Fruit fly (Drosophila melanogaster) whole organism, embryonic: Measurements from ENCODE around the gene CG31661.

Experiments
- Abd-B ChIP-seq: fragments of 200-800 bp; sonication (Bioruptor generic); optimal IDR thresholded peaks from 2 replicates; lab custom pipeline; 2018; ENCODE audit warnings: missing biosample characterization, mild to moderate bottlenecking, missing genetic modification characterization, moderate library complexity
- BEAF-32 ChIP-seq: fragments of 200-800 bp; sonication (Bioruptor generic); optimal IDR thresholded peaks from 3 replicates; lab custom pipeline; 2017; ENCODE audit warnings: missing biosample characterization, missing genetic modification characterization, mild to moderate bottlenecking, moderate library complexity, missing genetic modification reagents
- CG10267 ChIP-seq: fragments of 200-800 bp; sonication (Bioruptor generic); optimal IDR thresholded peaks from 2 replicates; lab custom pipeline; 2018; ENCODE audit warnings: missing biosample characterization, mild to moderate bottlenecking, missing genetic modification characterization, moderate library complexity
- CG10274 ChIP-seq: fragments of 200-800 bp; sonication (Bioruptor generic); optimal IDR thresholded peaks from 3 replicates; lab custom pipeline; 2017; ENCODE audit warnings: missing biosample characterization, mild to moderate bottlenecking, missing genetic modification characterization
- CG10959 ChIP-seq: fragments of 200-800 bp; sonication (Bioruptor generic); IDR thresholded peaks from 2 replicates; pipeline ENCODE4 v1.3.6; 2022; ENCODE audit warnings: missing biosample characterization, missing genetic modification characterization
- CG10979 ChIP-seq: fragments of 200-800 bp; sonication (Bioruptor generic); optimal IDR thresholded peaks from 2 replicates; lab custom pipeline; 2018; ENCODE audit warnings: missing biosample characterization, mild to moderate bottlenecking, missing genetic modification characterization, moderate library complexity
- CG12391 ChIP-seq: fragments of 200-800 bp; sonication (Bioruptor generic); optimal IDR thresholded peaks from 3 replicates; lab custom pipeline; 2018; ENCODE audit warnings: missing biosample characterization, mild to moderate bottlenecking, missing genetic modification characterization, moderate library complexity
- CG13287 ChIP-seq: fragments of 200-800 bp; sonication (Bioruptor generic); IDR thresholded peaks from 2 replicates; pipeline ENCODE4 v1.3.6; 2022; ENCODE audit warnings: missing biosample characterization, missing genetic modification characterization; ENCODE audit not compliant: partially characterized antibody
- CG1647 ChIP-seq: fragments of 200-800 bp; sonication (Bioruptor generic); optimal IDR thresholded peaks from 3 replicates; lab custom pipeline; 2016; ENCODE audit warnings: missing biosample characterization, missing genetic modification characterization
- CG16815 ChIP-seq: fragments of 200-800 bp; sonication (Bioruptor generic); optimal IDR thresholded peaks from 3 replicates; lab custom pipeline; 2017; ENCODE audit warnings: missing biosample characterization, mild to moderate bottlenecking, missing genetic modification characterization
- CG18011 ChIP-seq: fragments of 200-800 bp; sonication (Bioruptor generic); optimal IDR thresholded peaks from 2 replicates; lab custom pipeline; 2017; ENCODE audit warnings: missing biosample characterization, missing genetic modification characterization, mild to moderate bottlenecking, moderate library complexity, missing genotype
- CG2129 ChIP-seq: fragments of 200-800 bp; sonication (Bioruptor generic); IDR thresholded peaks from 2 replicates; pipeline ENCODE4 v1.3.6; 2022; ENCODE audit warnings: missing biosample characterization, missing genetic modification characterization; ENCODE audit not compliant: partially characterized antibody
- CG2678 ChIP-seq: fragments of 200-800 bp; sonication (Bioruptor generic); optimal IDR thresholded peaks from 3 replicates; lab custom pipeline; 2019; ENCODE audit warnings: missing biosample characterization, mild to moderate bottlenecking, missing genetic modification characterization, moderate library complexity
- CG3281 ChIP-seq: fragments of 200-800 bp; sonication (Bioruptor generic); optimal IDR thresholded peaks from 3 replicates; lab custom pipeline; 2017; ENCODE audit warnings: missing biosample characterization, mild to moderate bottlenecking, missing genetic modification characterization
- CG3995 ChIP-seq: fragments of 200-800 bp; sonication (Bioruptor generic); optimal IDR thresholded peaks from 3 replicates; lab custom pipeline; 2016; ENCODE audit warnings: missing biosample characterization, missing genetic modification characterization
- CG42726 ChIP-seq: fragments of 200-800 bp; sonication (Bioruptor generic); IDR thresholded peaks from 2 replicates; pipeline ENCODE4 v1.3.6; 2022; ENCODE audit warnings: missing biosample characterization, missing genetic modification characterization; ENCODE audit not compliant: partially characterized antibody
- CG4707 ChIP-seq: fragments of 200-800 bp; sonication (Bioruptor generic); optimal IDR thresholded peaks from 2 replicates; lab custom pipeline; 2018; ENCODE audit warnings: missing biosample characterization, mild to moderate bottlenecking, missing genetic modification characterization, moderate library complexity
- CG6272 ChIP-seq: fragments of 200-800 bp; sonication (Bioruptor generic); IDR thresholded peaks from 2 replicates; pipeline ENCODE4 v1.3.6; 2022; ENCODE audit warnings: missing biosample characterization, missing genetic modification characterization
- CG7786 ChIP-seq: fragments of 200-800 bp; sonication (Bioruptor generic); optimal IDR thresholded peaks from 2 replicates; lab custom pipeline; 2016; ENCODE audit warnings: missing biosample characterization, missing genetic modification characterization
- CG7928 ChIP-seq: fragments of 200-800 bp; sonication (Bioruptor generic); optimal IDR thresholded peaks from 2 replicates; lab custom pipeline; 2017; ENCODE audit warnings: missing biosample characterization, mild to moderate bottlenecking, missing genetic modification characterization
- CG7963 ChIP-seq: fragments of 200-800 bp; sonication (Bioruptor generic); IDR thresholded peaks from 3 replicates; pipeline ENCODE4 v1.3.6; 2022; ENCODE audit warnings: missing biosample characterization, missing genetic modification characterization; ENCODE audit not compliant: partially characterized antibody
- CG7987 ChIP-seq: fragments of 200-800 bp; sonication (Bioruptor generic); optimal IDR thresholded peaks from 2 replicates; lab custom pipeline; 2018; ENCODE audit warnings: missing biosample characterization, mild to moderate bottlenecking, missing genetic modification characterization, moderate library complexity
- CG8478 ChIP-seq: fragments of >200 bp; optimal IDR thresholded peaks from 2 replicates; lab custom pipeline; 2018
- D ChIP-seq, 2 experiments: fragments of 200-800 bp in 1 of 2; fragments of >200 bp in 1 of 2; sonication (Bioruptor generic) in 1 of 2; optimal IDR thresholded peaks; 2 replicates in 1 of 2; 3 replicates in 1 of 2; lab custom pipeline; 2017; ENCODE audit warnings: mild to moderate bottlenecking in 1 of 2, missing biosample characterization in 1 of 2, missing genetic modification characterization in 1 of 2, missing genetic modification reagents in 1 of 2
- Dll ChIP-seq: fragments of 200-800 bp; sonication (Bioruptor generic); IDR thresholded peaks from 4 replicates; pipeline ENCODE4 v1.3.6; 2022; ENCODE audit warnings: missing biosample characterization, missing genetic modification characterization; ENCODE audit not compliant: partially characterized antibody
- Dref ChIP-seq: fragments of 200-800 bp; sonication (Bioruptor generic); IDR thresholded peaks from 2 replicates; pipeline ENCODE4 v1.3.6; 2022; ENCODE audit warnings: missing biosample characterization, missing genetic modification characterization
- E2f2 ChIP-seq: fragments of 200-800 bp; sonication (Bioruptor generic); IDR thresholded peaks from 2 replicates; pipeline ENCODE4 v1.3.6; 2022; ENCODE audit warnings: missing biosample characterization, missing genetic modification characterization
- Elba2 ChIP-seq: fragments of 200-800 bp; sonication (Bioruptor generic); optimal IDR thresholded peaks from 3 replicates; lab custom pipeline; 2016; ENCODE audit warnings: missing biosample characterization, missing genetic modification characterization
- H2.0 ChIP-seq: fragments of 200-800 bp; sonication (Bioruptor generic); IDR thresholded peaks from 2 replicates; pipeline ENCODE4 v1.3.6; 2022; ENCODE audit warnings: missing biosample characterization, missing genetic modification characterization
- Hsf ChIP-seq: fragments of 200-800 bp; sonication (Bioruptor generic); optimal IDR thresholded peaks from 3 replicates; lab custom pipeline; 2016; ENCODE audit warnings: missing biosample characterization, missing genetic modification characterization
- Lhr ChIP-seq: fragments of 200-800 bp; sonication (Bioruptor generic); optimal IDR thresholded peaks from 3 replicates; lab custom pipeline; 2017; ENCODE audit warnings: mild to moderate bottlenecking, missing biosample characterization, missing genetic modification reagents, missing genetic modification characterization
- NC2β ChIP-seq: fragments of 200-800 bp; sonication (Bioruptor generic); optimal IDR thresholded peaks from 2 replicates; lab custom pipeline; 2016; ENCODE audit warnings: missing biosample characterization, missing genetic modification characterization
- Side ChIP-seq: fragments of 200-800 bp; sonication (Bioruptor generic); optimal IDR thresholded peaks from 2 replicates; lab custom pipeline; 2016; ENCODE audit warnings: missing biosample characterization, missing genetic modification characterization
- Sox102F ChIP-seq: fragments of 200-800 bp; sonication (Bioruptor generic); optimal IDR thresholded peaks from 2 replicates; lab custom pipeline; 2018; ENCODE audit warnings: missing biosample characterization, mild to moderate bottlenecking, missing genetic modification characterization, moderate library complexity
- ab ChIP-seq: fragments of 200-800 bp; sonication (Bioruptor generic); optimal IDR thresholded peaks from 2 replicates; lab custom pipeline; 2016; ENCODE audit warnings: missing biosample characterization, missing genetic modification characterization
- br ChIP-seq: fragments of >200 bp; optimal IDR thresholded peaks from 2 replicates; lab custom pipeline; 2017
- eve ChIP-seq, 2 experiments: fragments of >200 bp; optimal IDR thresholded peaks; 2 replicates each; lab custom pipeline; 2017; ENCODE audit warnings: missing biosample characterization in 2 of 2, missing genetic modification characterization in 2 of 2
- fd64A ChIP-seq: fragments of 200-800 bp; sonication (Bioruptor generic); optimal IDR thresholded peaks from 3 replicates; lab custom pipeline; 2018; ENCODE audit warnings: missing biosample characterization, mild to moderate bottlenecking, missing genetic modification characterization
- gce ChIP-seq: fragments of 200-800 bp; sonication (Bioruptor generic); IDR thresholded peaks from 3 replicates; pipeline ENCODE4 v1.3.6; 2022; ENCODE audit warnings: missing biosample characterization, missing genetic modification characterization
- gt ChIP-seq: fragments of 200-800 bp; sonication (Bioruptor generic); IDR thresholded peaks from 2 replicates; pipeline ENCODE4 v1.3.6; 2022; ENCODE audit warnings: missing biosample characterization, missing genetic modification characterization
- insv ChIP-seq, 2 experiments: fragments of 200-800 bp; sonication (Bioruptor generic); optimal IDR thresholded peaks; 3 replicates each; lab custom pipeline; 2016 to 2018; ENCODE audit warnings: missing biosample characterization in 2 of 2, missing genetic modification characterization in 2 of 2
- klu ChIP-seq: fragments of 200-800 bp; sonication (Bioruptor generic); IDR thresholded peaks from 2 replicates; pipeline ENCODE4 v1.3.6; 2022; ENCODE audit warnings: missing biosample characterization, missing genetic modification characterization
- onecut ChIP-seq: fragments of 200-800 bp; sonication (Bioruptor generic); IDR thresholded peaks from 2 replicates; pipeline ENCODE4 v1.3.6; 2022; ENCODE audit warnings: missing biosample characterization, missing genetic modification characterization
- p53 ChIP-seq: fragments of 200-800 bp; sonication (Bioruptor generic); optimal IDR thresholded peaks from 2 replicates; lab custom pipeline; 2016; ENCODE audit warnings: missing biosample characterization, missing genetic modification characterization
- peb ChIP-seq: fragments of 200-800 bp; sonication (Bioruptor generic); IDR thresholded peaks from 2 replicates; pipeline ENCODE4 v1.3.6; 2022; ENCODE audit warnings: missing biosample characterization, missing genetic modification characterization
- sisA ChIP-seq: fragments of 200-800 bp; sonication (Bioruptor generic); IDR thresholded peaks from 2 replicates; pipeline ENCODE4 v1.3.6; 2022; ENCODE audit warnings: missing biosample characterization, missing genetic modification characterization
- tll ChIP-seq, 2 experiments: fragments of 200-800 bp in 1 of 2; fragments of >200 bp in 1 of 2; sonication (Bioruptor generic) in 1 of 2; optimal IDR thresholded peaks; 2 replicates each; lab custom pipeline; 2017 to 2019; ENCODE audit warnings: missing biosample characterization in 2 of 2, missing genetic modification characterization in 2 of 2, mild to moderate bottlenecking in 1 of 2, moderate library complexity in 1 of 2
- twi ChIP-seq: fragments of 200-800 bp; optimal IDR thresholded peaks from 2 replicates; lab custom pipeline; 2019; ENCODE audit warnings: missing biosample characterization, mild to moderate bottlenecking, missing genetic modification characterization, moderate library complexity
- unc-4 ChIP-seq: fragments of 200-800 bp; sonication (Bioruptor generic); IDR thresholded peaks from 2 replicates; pipeline ENCODE4 v1.3.6; 2022; ENCODE audit warnings: missing biosample characterization, missing genetic modification characterization; ENCODE audit not compliant: partially characterized antibody
- wor ChIP-seq: fragments of 200-800 bp; sonication (Bioruptor generic); IDR thresholded peaks from 2 replicates; pipeline ENCODE4 v1.3.6; 2022; ENCODE audit warnings: missing biosample characterization, missing genetic modification characterization
- z ChIP-seq: fragments of 200-800 bp; sonication (Bioruptor generic); IDR thresholded peaks from 3 replicates; pipeline ENCODE4 v1.3.6; 2022; ENCODE audit warnings: missing biosample characterization, missing genetic modification characterization

The CG31661 gene

dm6 chr2L:1456305-1456704 is 40.7 kb upstream of the CG31661 start (continued):
- TF ChIP-seq wor, result peak; percentile 14; the same call in 1 of the 2 replicates
- TF ChIP-seq Dref, result no peak
- TF ChIP-seq CG1647, result no peak
- no peak for TF ChIP-seq CG2129
- TF ChIP-seq CG6272 (GFP tag; lab: Robert Waterston, UW), result peak; percentile 45
- TF ChIP-seq CG7928 (GFP tag; lab: Kevin White, UChicago), result no peak
- no peak for TF ChIP-seq ab (GFP tag; lab: Kevin White, UChicago)
- TF ChIP-seq CG16815 (GFP tag; lab: Kevin White, UChicago), result peak; percentile 61
- peak; percentile 85 for TF ChIP-seq CG10979 (tag; lab: Kevin White, UChicago)
- peak; percentile 55 for TF ChIP-seq CG2678 (tag; lab: Kevin White, UChicago)
- no peak for TF ChIP-seq CG3281 (GFP tag; lab: Kevin White, UChicago)
- TF ChIP-seq CG8478 (lab: Kevin White, UChicago), result no peak
- TF ChIP-seq tll (GFP tag; optimal IDR thresholded peaks at IDR 0.05; lab: Kevin White, UChicago), result no peak
- peak; percentile 82 for TF ChIP-seq twi (tag; lab: Kevin White, UChicago)
- TF ChIP-seq gce (GFP tag; lab: Robert Waterston, UW), result peak; percentile 58; the same call in 1 of the 3 replicates
- no peak for TF ChIP-seq CG13287 (GFP tag; lab: Robert Waterston, UW)
- no peak for TF ChIP-seq D (optimal IDR thresholded peaks at IDR 0.05; lab: Kevin White, UChicago)
- TF ChIP-seq D (GFP tag; optimal IDR thresholded peaks at IDR 0.05; lab: Kevin White, UChicago), result peak; percentile 79
- peak; percentile 56 for TF ChIP-seq onecut (GFP tag; lab: Robert Waterston, UW)
- TF ChIP-seq Abd-B, result peak; percentile 5
- TF ChIP-seq CG10959 (GFP tag; lab: Robert Waterston, UW), result peak; percentile 87
- TF ChIP-seq Side (GFP tag; lab: Kevin White, UChicago), result no peak
- TF ChIP-seq Dll, result no peak
- no peak for TF ChIP-seq NC2β
- no peak for TF ChIP-seq klu
- no peak for TF ChIP-seq p53
- no peak for TF ChIP-seq br
- no peak for TF ChIP-seq CG42726 (GFP tag; lab: Robert Waterston, UW)
- TF ChIP-seq Lhr (GFP tag; lab: Kevin White, UChicago), result no peak
- no peak; the same call in 1 of the 2 replicates for TF ChIP-seq sisA (GFP tag; lab: Robert Waterston, UW)
- TF ChIP-seq insv (GFP tag; optimal IDR thresholded peaks at IDR 0.05; lab: Kevin White, UChicago), result no peak
- no peak for TF ChIP-seq unc-4 (GFP tag; lab: Robert Waterston, UW)
- no peak for TF ChIP-seq CG18011 (GFP tag; lab: Kevin White, UChicago)
- peak; percentile 77 for TF ChIP-seq CG10267
- peak in 1 of 2 experiments; percentile 21 for TF ChIP-seq eve (GFP tag; optimal IDR thresholded peaks at IDR 0.05; lab: Kevin White, UChicago)
- TF ChIP-seq CG7786 (GFP tag; lab: Kevin White, UChicago), result no peak
- no peak for TF ChIP-seq BEAF-32
- TF ChIP-seq Sox102F (GFP tag; lab: Kevin White, UChicago), result peak; percentile 60
- no peak for TF ChIP-seq CG7987 (GFP tag; lab: Kevin White, UChicago)
- no peak for TF ChIP-seq E2f2 (GFP tag; lab: Robert Waterston, UW)
- TF ChIP-seq CG3995 (GFP tag; lab: Kevin White, UChicago), result no peak
- no peak for TF ChIP-seq fd64A
- TF ChIP-seq z (GFP tag; lab: Robert Waterston, UW), result no peak
- peak; percentile 45 for TF ChIP-seq H2.0 (GFP tag; lab: Robert Waterston, UW)
- TF ChIP-seq CG7963, result no peak
- TF ChIP-seq gt (GFP tag; lab: Robert Waterston, UW), result no peak
- TF ChIP-seq CG4707 (GFP tag; lab: Kevin White, UChicago), result no peak
- TF ChIP-seq CG12391, result peak; percentile 71
- TF ChIP-seq peb (GFP tag; lab: Robert Waterston, UW), result peak; percentile 27
- peak; percentile 11 for TF ChIP-seq Hsf
- TF ChIP-seq CG10274 (GFP tag; lab: Kevin White, UChicago), result no peak
- TF ChIP-seq Elba2, result no peak
